Worm (Caenorhabditis elegans): ENCODE measurements around the gene bris-1.

The bris-1 gene

ce11 chrIV:3807092-3807491 is 12.0 kb downstream of the bris-1 start, which contains the start of gene M02B7.7:
Gene M02B7.7, minus strand, starts transcription at chrIV:3807192.
- TF ChIP-seq flh-1 (GFP tag; optimal IDR thresholded peaks at IDR 0.05) (no peak), ceh-43 (GFP tag; optimal IDR thresholded peaks at IDR 0.05) (no peak), nhr-2 (tag; optimal IDR thresholded peaks at IDR 0.05) (no peak), pha-4 (tag; optimal IDR thresholded peaks at IDR 0.05) (no peak), nhr-76 (tag; optimal IDR thresholded peaks at IDR 0.05) (no peak), sem-2 (GFP tag; optimal IDR thresholded peaks at IDR 0.05) (no peak), nhr-28 (tag; optimal IDR thresholded peaks at IDR 0.05) (no peak), ceh-39 (tag; optimal IDR thresholded peaks at IDR 0.05) (no peak), bed-3 (GFP tag; optimal IDR thresholded peaks at IDR 0.05) (no peak), lin-13 (tag; optimal IDR thresholded peaks at IDR 0.05) (no peak)

DNA sequence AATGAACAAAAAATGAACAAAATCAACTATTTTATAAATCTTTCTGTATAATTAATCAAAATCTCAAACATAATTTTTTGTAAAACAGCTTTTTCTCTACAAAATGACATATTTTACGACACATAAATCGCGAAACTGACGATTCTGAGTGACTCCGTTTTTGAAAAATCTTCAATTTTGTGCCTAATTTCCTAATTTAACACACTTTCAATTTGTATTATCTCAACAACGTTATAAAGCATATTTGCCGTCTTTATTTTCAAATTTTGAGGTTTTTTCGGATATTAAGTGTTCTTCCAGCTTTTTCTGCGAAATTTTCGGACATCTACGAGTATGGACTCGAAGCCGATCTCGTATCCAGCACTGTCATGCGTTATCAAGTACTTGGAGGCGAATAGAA is 13.9 kb downstream of the bris-1 start, which contains the start of gene fbxc-47:
Gene fbxc-47 (plus strand): TSS at position 301 of the 400 bp plus-strand sequence.
- TF ChIP-seq lin-13 (tag; optimal IDR thresholded peaks at IDR 0.05) (no peak), snpc-4 (tag; optimal IDR thresholded peaks at IDR 0.05) (no peak), elt-3 (tag; optimal IDR thresholded peaks at IDR 0.05) (no peak), ceh-83 (GFP tag; optimal IDR thresholded peaks at IDR 0.05) (no peak), elt-1 (tag; optimal IDR thresholded peaks at IDR 0.05; ENCODE audit: borderline replicate concordance, insufficient read depth) (no peak), nhr-237 (tag; optimal IDR thresholded peaks at IDR 0.05) (no peak)

ce11 chrIV:3803252-3803651 is 15.9 kb downstream of the bris-1 start, which contains the start of the genes algn-14 and M02B7.2:
Gene algn-14, minus strand, starts transcription at chrIV:3803426.
Gene M02B7.2, plus strand, starts transcription at chrIV:3803581.
- no peak for TF ChIP-seq mab-5 (tag; optimal IDR thresholded peaks at IDR 0.05)
- no peak for TF ChIP-seq elt-3 (tag; optimal IDR thresholded peaks at IDR 0.05)
- TF ChIP-seq ces-1 (GFP tag; optimal IDR thresholded peaks at IDR 0.05) = peak; percentile 56
- no peak for TF ChIP-seq drap-1 (GFP tag; optimal IDR thresholded peaks at IDR 0.05)
- TF ChIP-seq tbx-8 (GFP tag; optimal IDR thresholded peaks at IDR 0.05) = no peak
- no peak for TF ChIP-seq nhr-76 (tag; optimal IDR thresholded peaks at IDR 0.05)
- TF ChIP-seq hlh-1 (tag; optimal IDR thresholded peaks at IDR 0.05) = no peak
- peak; percentile 78 for TF ChIP-seq unc-120 (tag; optimal IDR thresholded peaks at IDR 0.05; ENCODE audit: poor library complexity, severe bottlenecking)
- TF ChIP-seq unc-39 (tag; optimal IDR thresholded peaks at IDR 0.05) = no peak
- no peak for TF ChIP-seq nhr-28 (tag; optimal IDR thresholded peaks at IDR 0.05)
- TF ChIP-seq blmp-1 (tag; optimal IDR thresholded peaks at IDR 0.05) = no peak

DNA sequence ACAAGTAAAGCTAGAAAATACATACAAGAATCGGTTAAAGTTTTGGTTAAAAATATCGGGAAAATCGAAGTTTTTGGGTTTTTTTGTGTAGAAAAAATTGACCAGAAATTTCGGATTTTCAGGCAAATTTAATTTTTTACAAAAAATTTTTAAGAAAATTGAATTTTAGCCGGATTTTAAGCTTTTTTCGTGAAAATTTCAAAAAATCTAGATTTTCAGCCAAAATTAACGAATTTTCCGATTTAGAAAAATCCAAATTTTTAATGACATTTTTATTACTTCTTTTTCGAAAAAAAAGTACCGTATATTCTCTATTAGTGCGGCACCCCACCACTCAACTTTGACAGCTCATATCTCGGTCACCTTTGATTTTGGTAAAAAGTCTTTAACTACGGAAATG is 18.2 kb downstream of the bris-1 start, which contains the start of gene osm-3:
Gene osm-3 (minus strand): TSS at position 101 of the 400 bp plus-strand sequence.
- no peak for TF ChIP-seq mab-5 (tag; optimal IDR thresholded peaks at IDR 0.05)
- no peak for TF ChIP-seq sem-2 (GFP tag; optimal IDR thresholded peaks at IDR 0.05)
- TF ChIP-seq nhr-28 (tag; optimal IDR thresholded peaks at IDR 0.05) = no peak
- TF ChIP-seq elt-3 (tag; optimal IDR thresholded peaks at IDR 0.05) = no peak
- TF ChIP-seq ceh-39 (tag; optimal IDR thresholded peaks at IDR 0.05) = no peak
- no peak for TF ChIP-seq hlh-1 (tag; optimal IDR thresholded peaks at IDR 0.05)
- no peak for TF ChIP-seq mep-1 (tag; optimal IDR thresholded peaks at IDR 0.05)
- no peak for TF ChIP-seq nhr-76 (tag; optimal IDR thresholded peaks at IDR 0.05)
- no peak for TF ChIP-seq M03D4.4 (tag; optimal IDR thresholded peaks at IDR 0.05)
- TF ChIP-seq nhr-237 (tag; optimal IDR thresholded peaks at IDR 0.05) = no peak
- TF ChIP-seq lin-13 (tag; optimal IDR thresholded peaks at IDR 0.05) = no peak

DNA sequence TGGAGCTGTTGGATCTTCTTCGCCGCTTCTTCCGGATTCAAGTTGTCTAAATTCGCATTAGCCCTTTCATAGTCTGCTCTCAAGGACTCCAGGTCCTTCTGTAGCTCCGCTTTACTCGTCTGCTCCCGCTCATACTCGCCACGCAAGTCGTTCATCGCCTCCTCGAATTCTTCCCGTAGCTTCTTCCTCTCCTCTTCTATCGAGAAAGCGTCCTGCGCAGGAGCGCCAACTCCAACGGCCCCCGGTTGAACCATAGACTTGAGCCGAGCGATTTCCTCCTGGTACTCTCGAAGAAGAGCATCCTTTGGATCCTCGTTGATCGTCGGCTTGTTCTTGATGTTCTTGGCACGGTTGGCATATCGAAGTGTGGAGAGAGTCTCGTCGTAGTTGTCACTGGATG is 21.7 kb downstream of the bris-1 start:
- TF ChIP-seq mab-5 (tag; optimal IDR thresholded peaks at IDR 0.05) (no peak), elt-3 (tag; optimal IDR thresholded peaks at IDR 0.05) (no peak), flh-1 (GFP tag; optimal IDR thresholded peaks at IDR 0.05) (no peak), lin-32 (GFP tag; optimal IDR thresholded peaks at IDR 0.05) (no peak), unc-62 (GFP tag; optimal IDR thresholded peaks at IDR 0.05) (no peak), ceh-43 (GFP tag; optimal IDR thresholded peaks at IDR 0.05) (no peak), ceh-39 (tag; optimal IDR thresholded peaks at IDR 0.05) (no peak), M03D4.4 (tag; optimal IDR thresholded peaks at IDR 0.05) (no peak), elt-1 (tag; optimal IDR thresholded peaks at IDR 0.05; ENCODE audit: borderline replicate concordance, insufficient read depth) (no peak), unc-120 (tag; optimal IDR thresholded peaks at IDR 0.05; ENCODE audit: poor library complexity, severe bottlenecking) (no peak), ces-1 (GFP tag; optimal IDR thresholded peaks at IDR 0.05) (no peak), nhr-76 (tag; optimal IDR thresholded peaks at IDR 0.05) (no peak)

DNA sequence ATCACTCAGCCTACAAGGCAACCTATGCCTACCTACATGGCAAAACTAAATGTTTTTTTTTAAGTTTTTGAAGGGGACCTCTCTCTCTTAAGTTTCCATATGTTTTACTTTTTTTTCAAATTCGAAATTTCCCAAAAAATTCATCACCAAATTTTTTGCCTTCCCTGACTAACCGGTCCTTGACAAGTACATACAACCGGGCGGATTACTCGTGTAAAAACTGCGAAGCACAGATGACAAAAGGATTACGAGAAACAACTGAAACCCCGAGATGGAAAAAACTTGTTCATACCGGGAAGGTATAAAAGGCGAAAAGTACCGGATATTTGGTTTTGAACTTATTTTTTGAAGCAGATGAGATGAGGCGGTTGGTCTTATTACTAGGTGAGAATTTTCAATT is 24.7 kb downstream of the bris-1 start, which contains the start of gene K09B3.1:
Gene K09B3.1 (plus strand): TSS at position 301 of the 400 bp plus-strand sequence.
- TF ChIP-seq ham-2 (GFP tag; optimal IDR thresholded peaks at IDR 0.05) = no peak
- no peak for TF ChIP-seq mep-1 (tag; optimal IDR thresholded peaks at IDR 0.05)
- no peak for TF ChIP-seq tbx-8 (GFP tag; optimal IDR thresholded peaks at IDR 0.05)
- TF ChIP-seq flh-1 (GFP tag; optimal IDR thresholded peaks at IDR 0.05) = no peak
- TF ChIP-seq zip-8 (tag; optimal IDR thresholded peaks at IDR 0.05) = no peak
- no peak for TF ChIP-seq unc-62 (GFP tag; optimal IDR thresholded peaks at IDR 0.05)
- no peak for TF ChIP-seq nhr-237 (tag; optimal IDR thresholded peaks at IDR 0.05)
- no peak for TF ChIP-seq unc-39 (tag; optimal IDR thresholded peaks at IDR 0.05)
- no peak for TF ChIP-seq bed-3 (GFP tag; optimal IDR thresholded peaks at IDR 0.05)
- TF ChIP-seq ceh-83 (GFP tag; optimal IDR thresholded peaks at IDR 0.05) = no peak
- no peak for TF ChIP-seq nhr-2 (tag; optimal IDR thresholded peaks at IDR 0.05)
- TF ChIP-seq cnd-1 (tag; optimal IDR thresholded peaks at IDR 0.05) = no peak
- no peak for TF ChIP-seq unc-120 (tag; optimal IDR thresholded peaks at IDR 0.05; ENCODE audit: poor library complexity, severe bottlenecking)
- no peak for TF ChIP-seq ceh-39 (tag; optimal IDR thresholded peaks at IDR 0.05)
- no peak for TF ChIP-seq drap-1 (GFP tag; optimal IDR thresholded peaks at IDR 0.05)
- TF ChIP-seq elt-1 (tag; optimal IDR thresholded peaks at IDR 0.05; ENCODE audit: borderline replicate concordance, insufficient read depth) = no peak

Data from whole organism, mixed stage, embryonic.